Worm (Caenorhabditis elegans) whole organism, L4/young adult: ENCODE data around the gene col-145.

Source experiments
- W03F9.2 ChIP-seq: fragments of 150-350 bp; optimal IDR thresholded peaks from 2 replicates; lab custom pipeline; 2014; ENCODE audit warnings: missing biosample characterization, missing genetic modification characterization
- him-1 ChIP-seq: sonication (generic microtip); optimal IDR thresholded peaks from 2 replicates; lab custom pipeline; 2016; ENCODE audit warnings: missing genotype, missing genetic modification reagents, missing genetic modification characterization, missing compliant biosample characterization

- TF ChIP-seq W03F9.2 (tag; lab: Kevin White, UChicago) (no peak), him-1 (tag; lab: Kevin White, UChicago) (no peak)
Observed at ce11 chrV:9143896-9144295, 18.9 kb downstream of the col-145 start.
